Worm (Caenorhabditis elegans) whole organism, L4 larva: ENCODE measurements around the gene B0280.7.
A peak's percentile ranks its signal among the peaks of the same experiment; 100 is the strongest.

ENCODE experiments used
- F26F4.8 ChIP-seq: fragments of 200-800 bp; sonication (Bioruptor generic); conservative IDR thresholded peaks from 2 replicates; pipeline ENCODE4 v1.3.6; 2022; ENCODE audit warnings: missing genetic modification characterization, missing compliant biosample characterization
- F44E2.7 ChIP-seq: fragments of 200-800 bp; sonication (Bioruptor generic); IDR thresholded peaks from 2 replicates; pipeline ENCODE4 v2.1.2; 2022; ENCODE audit warnings: missing genetic modification characterization, missing compliant biosample characterization
- T26A8.4 ChIP-seq: fragments of 200-800 bp; sonication (Bioruptor generic); IDR thresholded peaks from 2 replicates; pipeline ENCODE4 v1.3.6; 2022; ENCODE audit warnings: missing genetic modification characterization, missing compliant biosample characterization
- Y105C5A.15 ChIP-seq: fragments of 200-800 bp; sonication (Bioruptor generic); IDR thresholded peaks from 2 replicates; pipeline ENCODE4 v1.3.6; 2022; ENCODE audit warnings: missing genetic modification characterization, missing compliant biosample characterization
- Y5F2A.4 ChIP-seq: fragments of 200-800 bp; sonication (Bioruptor generic); optimal IDR thresholded peaks from 2 replicates; lab custom pipeline; 2018; ENCODE audit warnings: mild to moderate bottlenecking, missing genetic modification characterization, missing compliant biosample characterization
- ZK337.2 ChIP-seq: fragments of 200-800 bp; sonication (Bioruptor generic); IDR thresholded peaks from 2 replicates; pipeline ENCODE4 v1.3.6; 2022; ENCODE audit warnings: missing genetic modification reagents, missing genetic modification characterization, missing compliant biosample characterization
- aha-1 ChIP-seq: fragments of 150-350 bp; peaks from one replicate; lab custom pipeline; 2014; ENCODE audit warnings: missing biosample characterization, missing genetic modification characterization
- aly-2 ChIP-seq: sonication (generic microtip); optimal IDR thresholded peaks from 2 replicates; lab custom pipeline; 2018; ENCODE audit warnings: missing biosample characterization, missing genetic modification characterization
- attf-4 ChIP-seq: sonication (generic microtip); optimal IDR thresholded peaks from 3 replicates; lab custom pipeline; 2017; ENCODE audit warnings: missing biosample characterization, missing genetic modification characterization
- ceh-28 ChIP-seq: fragments of 150-350 bp; optimal IDR thresholded peaks from 2 replicates; lab custom pipeline; 2014; ENCODE audit warnings: missing biosample characterization, missing genetic modification reagents, missing genetic modification characterization
- ceh-32 ChIP-seq: sonication (generic microtip); optimal IDR thresholded peaks from 2 replicates; lab custom pipeline; 2016; ENCODE audit warnings: mild to moderate bottlenecking, missing genetic modification characterization, missing compliant biosample characterization; ENCODE audit not compliant: poor library complexity
- ceh-44 ChIP-seq: fragments of 200-800 bp; sonication (Bioruptor generic); IDR thresholded peaks from 2 replicates; pipeline ENCODE4 v1.3.6; 2022; ENCODE audit warnings: missing genetic modification reagents, missing genetic modification characterization, missing compliant biosample characterization
- ces-1 ChIP-seq: fragments of 150-350 bp; sonication (generic microtip); optimal IDR thresholded peaks from 4 replicates; lab custom pipeline; 2014; ENCODE audit warnings: missing biosample characterization, missing genetic modification reagents, missing genetic modification characterization
- daf-12 ChIP-seq: fragments of 150-350 bp; optimal IDR thresholded peaks from 2 replicates; lab custom pipeline; 2014; ENCODE audit warnings: missing biosample characterization, missing genetic modification reagents, missing genetic modification characterization
- dmd-8 ChIP-seq: fragments of 200-800 bp; sonication (Bioruptor generic); IDR thresholded peaks from 2 replicates; pipeline ENCODE4 v1.3.6; 2022; ENCODE audit warnings: missing genetic modification characterization, missing compliant biosample characterization
- dpl-1 ChIP-seq: fragments of 150-350 bp; optimal IDR thresholded peaks from 2 replicates; lab custom pipeline; 2014; ENCODE audit warnings: missing biosample characterization, missing genetic modification reagents, missing genetic modification characterization
- duxl-1 ChIP-seq: sonication (generic microtip); optimal IDR thresholded peaks from 2 replicates; lab custom pipeline; 2016; ENCODE audit warnings: mild to moderate bottlenecking, missing genetic modification characterization, moderate library complexity, missing compliant biosample characterization; ENCODE audit not compliant: poor library complexity
- egl-43 ChIP-seq: fragments of 200-800 bp; sonication (Bioruptor generic); IDR thresholded peaks from 2 replicates; pipeline ENCODE4 v1.3.6; 2022; ENCODE audit warnings: missing genetic modification reagents, missing genetic modification characterization, missing compliant biosample characterization
- fkh-10 ChIP-seq: fragments of 150-350 bp; optimal IDR thresholded peaks from 2 replicates; lab custom pipeline; 2014; ENCODE audit warnings: missing biosample characterization, missing genetic modification reagents, missing genetic modification characterization
- gei-8 ChIP-seq: fragments of 200-800 bp; sonication (Bioruptor generic); optimal IDR thresholded peaks from 2 replicates; lab custom pipeline; 2018; ENCODE audit warnings: mild to moderate bottlenecking, missing genetic modification characterization, missing compliant biosample characterization
- jun-1 ChIP-seq: fragments of 150-350 bp; optimal IDR thresholded peaks from 2 replicates; lab custom pipeline; 2014; ENCODE audit warnings: missing biosample characterization, missing genetic modification reagents, missing genetic modification characterization
- lim-7 ChIP-seq: fragments of 200-800 bp; sonication (Bioruptor generic); IDR thresholded peaks from 2 replicates; pipeline ENCODE4 v1.3.6; 2022; ENCODE audit warnings: missing genetic modification characterization, missing compliant biosample characterization
- lin-1 ChIP-seq: fragments of 200-800 bp; sonication (Bioruptor generic); IDR thresholded peaks from 2 replicates; pipeline ENCODE4 v1.3.6; 2022; ENCODE audit warnings: missing genetic modification reagents, missing genetic modification characterization, missing compliant biosample characterization
- lin-13 ChIP-seq: fragments of 150-350 bp; optimal IDR thresholded peaks from 2 replicates; lab custom pipeline; 2014; ENCODE audit warnings: missing biosample characterization, missing genetic modification reagents, missing genetic modification characterization
- lin-15B ChIP-seq: fragments of 150-350 bp; sonication (generic microtip); optimal IDR thresholded peaks from 3 replicates; lab custom pipeline; 2014; ENCODE audit warnings: missing biosample characterization, missing genetic modification characterization
- lin-38 ChIP-seq: fragments of 200-800 bp; sonication (Bioruptor generic); IDR thresholded peaks from 2 replicates; pipeline ENCODE4 v1.3.6; 2022; ENCODE audit warnings: missing genetic modification reagents, missing genetic modification characterization, missing compliant biosample characterization
- lin-39 ChIP-seq: fragments of 150-350 bp; optimal IDR thresholded peaks from 2 replicates; lab custom pipeline; 2014; ENCODE audit warnings: missing biosample characterization, missing genetic modification reagents, missing genetic modification characterization
- lsy-2 ChIP-seq, 2 experiments: fragments of 150-350 bp in 1 of 2; sonication (generic microtip) in 1 of 2; optimal IDR thresholded peaks; 2 replicates each; lab custom pipeline; 2014 to 2017; ENCODE audit warnings: missing biosample characterization in 2 of 2, missing genetic modification characterization in 2 of 2
- madf-5 ChIP-seq, 2 experiments: fragments of 200-800 bp; sonication (Bioruptor generic); IDR thresholded peaks; 2 replicates each; pipeline ENCODE4 v1.3.6; 2022; ENCODE audit warnings: missing compliant biosample characterization in 2 of 2, missing genetic modification characterization in 2 of 2
- mdl-1 ChIP-seq, 2 experiments: fragments of 150-350 bp in 1 of 2; sonication (generic microtip) in 1 of 2; optimal IDR thresholded peaks; 2 replicates each; lab custom pipeline; 2014 to 2017; ENCODE audit warnings: missing biosample characterization in 2 of 2, missing genetic modification characterization in 2 of 2
- mes-2 ChIP-seq: sonication (generic microtip); optimal IDR thresholded peaks from 2 replicates; lab custom pipeline; 2016; ENCODE audit warnings: missing genotype, mild to moderate bottlenecking, missing genetic modification characterization, missing compliant biosample characterization; ENCODE audit not compliant: poor library complexity, severe bottlenecking
- mxl-2 ChIP-seq: fragments of 200-800 bp; sonication (Bioruptor generic); conservative IDR thresholded peaks from 2 replicates; pipeline ENCODE4 v1.3.6; 2022; ENCODE audit warnings: missing genetic modification reagents, missing genetic modification characterization, missing compliant biosample characterization
- nhr-10 ChIP-seq: fragments of 150-350 bp; optimal IDR thresholded peaks from 2 replicates; lab custom pipeline; 2014; ENCODE audit warnings: missing biosample characterization, missing genetic modification characterization
- nhr-11 ChIP-seq: fragments of 150-350 bp; optimal IDR thresholded peaks from 2 replicates; lab custom pipeline; 2014; ENCODE audit warnings: missing biosample characterization, missing genetic modification characterization
- nhr-111 ChIP-seq: fragments of 200-800 bp; sonication (Bioruptor generic); optimal IDR thresholded peaks from 2 replicates; lab custom pipeline; 2018; ENCODE audit warnings: mild to moderate bottlenecking, missing genetic modification characterization, missing compliant biosample characterization
- nhr-237 ChIP-seq: sonication (generic microtip); optimal IDR thresholded peaks from 2 replicates; lab custom pipeline; 2017; ENCODE audit warnings: missing biosample characterization, missing genetic modification characterization
- nhr-6 ChIP-seq: fragments of 150-350 bp; optimal IDR thresholded peaks from 2 replicates; lab custom pipeline; 2014; ENCODE audit warnings: missing biosample characterization, missing genetic modification characterization
- nhr-77 ChIP-seq: fragments of 150-350 bp; optimal IDR thresholded peaks from 2 replicates; lab custom pipeline; 2014; ENCODE audit warnings: missing biosample characterization, missing genetic modification characterization
- pha-4 ChIP-seq, 2 experiments: fragments of 150-350 bp in 1 of 2; fragments of 200-800 bp in 1 of 2; sonication (Bioruptor generic) in 1 of 2; IDR thresholded peaks in 1 of 2; optimal IDR thresholded peaks in 1 of 2; 2 replicates each; pipeline versions ENCODE4 v1.3.6 to Lab custom; 2014 to 2022; ENCODE audit warnings: missing genetic modification characterization in 2 of 2, missing genetic modification reagents in 2 of 2, missing biosample characterization in 1 of 2, missing compliant biosample characterization in 1 of 2
- pqm-1 ChIP-seq: sonication (generic microtip); optimal IDR thresholded peaks from 2 replicates; lab custom pipeline; 2017; ENCODE audit warnings: missing biosample characterization, missing genetic modification characterization
- rbr-2 ChIP-seq: sonication (generic microtip); optimal IDR thresholded peaks from 2 replicates; lab custom pipeline; 2016; ENCODE audit warnings: missing genotype, missing genetic modification characterization, missing compliant biosample characterization
- sdz-12 ChIP-seq: fragments of 200-800 bp; sonication (Bioruptor generic); optimal IDR thresholded peaks from 2 replicates; lab custom pipeline; 2018; ENCODE audit warnings: mild to moderate bottlenecking, missing genetic modification characterization, missing compliant biosample characterization
- spr-3 ChIP-seq: fragments of 200-800 bp; sonication (Bioruptor generic); optimal IDR thresholded peaks from 2 replicates; lab custom pipeline; 2018; ENCODE audit warnings: mild to moderate bottlenecking, missing genetic modification characterization, missing compliant biosample characterization
- tag-97 ChIP-seq: fragments of 200-800 bp; sonication (Bioruptor generic); IDR thresholded peaks from 2 replicates; pipeline ENCODE4 v1.3.6; 2022; ENCODE audit warnings: missing genetic modification characterization, missing compliant biosample characterization
- unc-130 ChIP-seq: sonication (generic microtip); optimal IDR thresholded peaks from 2 replicates; lab custom pipeline; 2016; ENCODE audit warnings: missing genetic modification reagents, missing genetic modification characterization, missing compliant biosample characterization
- unc-39 ChIP-seq: sonication (generic microtip); optimal IDR thresholded peaks from 2 replicates; lab custom pipeline; 2017; ENCODE audit warnings: missing biosample characterization, missing genetic modification characterization
- unc-62 ChIP-seq, 3 experiments: fragments of 150-350 bp in 1 of 3; sonication (generic microtip); optimal IDR thresholded peaks in 2 of 3; peaks in 1 of 3; 1 replicate in 1 of 3; 2 replicates in 2 of 3; lab custom pipeline; 2014 to 2017; ENCODE audit warnings: missing biosample characterization in 3 of 3, missing genetic modification characterization in 3 of 3, missing genetic modification reagents in 3 of 3, missing genotype in 1 of 3
- vab-7 ChIP-seq: fragments of 200-800 bp; sonication (Bioruptor generic); IDR thresholded peaks from 2 replicates; pipeline ENCODE4 v1.3.6; 2022; ENCODE audit warnings: missing genetic modification reagents, missing genetic modification characterization, missing compliant biosample characterization
- zfp-2 ChIP-seq: sonication (generic microtip); optimal IDR thresholded peaks from 2 replicates; lab custom pipeline; 2016; ENCODE audit warnings: mild to moderate bottlenecking, missing genetic modification characterization, missing compliant biosample characterization
- zip-11 ChIP-seq: fragments of 200-800 bp; sonication (Bioruptor generic); IDR thresholded peaks from 2 replicates; pipeline ENCODE4 v1.3.6; 2022; ENCODE audit warnings: missing genetic modification characterization, missing compliant biosample characterization
- zip-2 ChIP-seq: fragments of 150-350 bp; optimal IDR thresholded peaks from 2 replicates; lab custom pipeline; 2014; ENCODE audit warnings: missing biosample characterization, missing genetic modification characterization

Gene B0280.7

ce11 chrIII:7141285-7141715, 29.6 kb upstream of the B0280.7 start (continued):
- no peak for TF ChIP-seq nhr-6 (tag; lab: Kevin White, UChicago)
- TF ChIP-seq tag-97 (GFP tag; lab: Robert Waterston, UW), result no peak
- 0 out of 2 replicates have a peak, but pooled peaks have one; percentile 59 for TF ChIP-seq Y105C5A.15 (GFP tag; lab: Robert Waterston, UW)
- peak; percentile 87 for TF ChIP-seq mes-2
- TF ChIP-seq mdl-1 (tag; optimal IDR thresholded peaks at IDR 0.05; lab: Kevin White, UChicago), result peak; percentile 74 to 78
- TF ChIP-seq ces-1 (GFP tag; lab: Kevin White, UChicago), result no peak
- peak in 1 of 2 experiments; percentile 71 for TF ChIP-seq lsy-2 (tag; optimal IDR thresholded peaks at IDR 0.05; lab: Kevin White, UChicago)
- no peak for TF ChIP-seq ceh-32 (tag; lab: Kevin White, UChicago)
- TF ChIP-seq nhr-237 (tag; lab: Kevin White, UChicago), result no peak
- peak; percentile 61 for TF ChIP-seq Y5F2A.4 (GFP tag; lab: Kevin White, UChicago)
- TF ChIP-seq sdz-12, result no peak
- no peak for TF ChIP-seq F26F4.8
- peak; percentile 17 for TF ChIP-seq nhr-111 (GFP tag; lab: Kevin White, UChicago)
- TF ChIP-seq ZK337.2 (GFP tag; lab: Robert Waterston, UW), result no peak
- TF ChIP-seq ceh-28 (tag; lab: Kevin White, UChicago), result no peak
- TF ChIP-seq spr-3 (GFP tag; lab: Kevin White, UChicago), result peak; percentile 52
- TF ChIP-seq unc-62 (GFP tag; optimal IDR thresholded peaks at IDR 0.05 in 1 of 2; lab: Kevin White, UChicago), result peak in 1 of 2 experiments; percentile 59
- TF ChIP-seq unc-62 (tag; optimal IDR thresholded peaks at IDR 0.05; lab: Kevin White, UChicago), result no peak
- peak; percentile 65 for TF ChIP-seq aha-1 (tag; lab: Kevin White, UChicago)
- TF ChIP-seq pha-4 (GFP tag; IDR thresholded peaks at IDR 0.05; lab: Robert Waterston, UW), result peak; percentile 63; the same call in 1 of the 2 replicates
- TF ChIP-seq pha-4 (tag; optimal IDR thresholded peaks at IDR 0.05; lab: Kevin White, UChicago), result no peak
- TF ChIP-seq zip-2 (tag; lab: Kevin White, UChicago), result peak; percentile 42
- no peak for TF ChIP-seq lim-7
- TF ChIP-seq jun-1 (tag; lab: Kevin White, UChicago), result no peak
- peak; percentile 54 for TF ChIP-seq lin-13 (GFP tag; lab: Kevin White, UChicago)
- no peak for TF ChIP-seq attf-4 (tag; lab: Kevin White, UChicago)
- no peak for TF ChIP-seq dmd-8 (GFP tag; lab: Robert Waterston, UW)
- no peak for TF ChIP-seq ceh-44
- TF ChIP-seq lin-38 (GFP tag; lab: Robert Waterston, UW), result peak; percentile 68
- TF ChIP-seq rbr-2, result peak; percentile 39
- peak; percentile 36 for TF ChIP-seq nhr-77 (tag; lab: Kevin White, UChicago)
- no peak for TF ChIP-seq zip-11 (GFP tag; lab: Robert Waterston, UW)
- TF ChIP-seq duxl-1, result peak; percentile 82
- no peak for TF ChIP-seq nhr-11 (tag; lab: Kevin White, UChicago)
- no peak for TF ChIP-seq F44E2.7
- peak; percentile 36; the same call in 1 of the 2 replicates for TF ChIP-seq vab-7 (GFP tag; lab: Robert Waterston, UW)
- peak; percentile 28 for TF ChIP-seq lin-15B
- TF ChIP-seq unc-130 (GFP tag; lab: Kevin White, UChicago), result peak; percentile 24
- TF ChIP-seq pqm-1 (tag; lab: Kevin White, UChicago), result peak; percentile 53
- TF ChIP-seq unc-39 (tag; lab: Kevin White, UChicago), result no peak
- TF ChIP-seq mxl-2 (GFP tag; lab: Robert Waterston, UW), result no peak
- TF ChIP-seq aly-2 (tag; lab: Kevin White, UChicago), result no peak
- no peak for TF ChIP-seq zfp-2
- peak; percentile 54 for TF ChIP-seq egl-43 (GFP tag; lab: Robert Waterston, UW)
- peak; percentile 72; the same call in 1 of the 2 replicates for TF ChIP-seq lin-1
- TF ChIP-seq fkh-10 (GFP tag; lab: Kevin White, UChicago), result no peak
- peak; percentile 66 for TF ChIP-seq nhr-10 (tag; lab: Kevin White, UChicago)
- no peak for TF ChIP-seq gei-8
- TF ChIP-seq daf-12, result no peak
- TF ChIP-seq madf-5 (GFP tag; IDR thresholded peaks at IDR 0.05; lab: Robert Waterston, UW), result no peak
- peak; percentile 33 for TF ChIP-seq dpl-1
- no peak for TF ChIP-seq lin-39 (tag; lab: Kevin White, UChicago)
- TF ChIP-seq T26A8.4 (GFP tag; lab: Robert Waterston, UW), result peak; percentile 91
